Worm (Caenorhabditis elegans): Measurements from ENCODE around the gene rps-12.

The rps-12 gene

ce11 chrIII:5630350-5630749 lies 48.7 kb upstream of the rps-12 start:
- TF ChIP-seq sea-2 (GFP tag; optimal IDR thresholded peaks at IDR 0.05) (no peak), elt-3 (tag; optimal IDR thresholded peaks at IDR 0.05) (no peak), aly-2 (tag; optimal IDR thresholded peaks at IDR 0.05) (no peak), daf-12 (tag; optimal IDR thresholded peaks at IDR 0.05) (no peak), lin-39 (tag; optimal IDR thresholded peaks at IDR 0.05) (peak; percentile 23)

DNA sequence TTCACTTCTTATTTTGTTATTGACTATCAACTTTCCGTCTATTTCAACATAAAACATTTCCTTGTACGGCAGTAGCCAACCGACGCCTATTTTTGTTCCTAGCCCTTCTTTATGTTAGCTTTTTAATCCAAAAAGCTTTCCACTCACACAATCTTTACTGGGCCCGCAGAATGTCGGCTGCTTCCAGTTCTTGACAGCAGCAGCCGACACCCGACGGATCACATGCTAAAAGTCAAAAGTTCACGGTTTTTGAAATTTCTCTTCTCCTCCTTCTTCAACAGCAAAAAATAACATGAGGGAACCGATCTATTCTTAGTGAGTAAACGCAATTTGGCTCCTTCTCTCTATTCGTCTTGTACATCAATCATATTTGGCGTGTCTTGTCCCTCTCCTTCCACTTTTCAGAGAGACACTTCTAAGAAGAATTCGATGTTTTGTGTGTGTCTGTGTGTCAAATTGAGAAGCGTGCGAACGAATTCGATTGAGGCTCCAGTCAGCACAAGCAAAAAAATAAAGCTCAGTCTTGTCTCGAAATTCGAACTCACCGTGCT lies 46.6 kb upstream of the rps-12 start:
- no peak for TF ChIP-seq sea-2 (GFP tag; optimal IDR thresholded peaks at IDR 0.05)
- TF ChIP-seq snpc-4 (tag; optimal IDR thresholded peaks at IDR 0.05), result peak; percentile 94
- TF ChIP-seq nfya-1 (tag; optimal IDR thresholded peaks at IDR 0.05; ENCODE audit: insufficient read depth), result peak; percentile 35
- peak; percentile 41 for TF ChIP-seq lin-39 (tag; optimal IDR thresholded peaks at IDR 0.05)
- TF ChIP-seq fkh-10 (GFP tag; optimal IDR thresholded peaks at IDR 0.05), result peak; percentile 54
- no peak for TF ChIP-seq pqm-1 (tag; optimal IDR thresholded peaks at IDR 0.05)
- TF ChIP-seq R02D3.7 (tag; optimal IDR thresholded peaks at IDR 0.05), result no peak
- TF ChIP-seq unc-62 (GFP tag; optimal IDR thresholded peaks at IDR 0.05), result no peak

DNA sequence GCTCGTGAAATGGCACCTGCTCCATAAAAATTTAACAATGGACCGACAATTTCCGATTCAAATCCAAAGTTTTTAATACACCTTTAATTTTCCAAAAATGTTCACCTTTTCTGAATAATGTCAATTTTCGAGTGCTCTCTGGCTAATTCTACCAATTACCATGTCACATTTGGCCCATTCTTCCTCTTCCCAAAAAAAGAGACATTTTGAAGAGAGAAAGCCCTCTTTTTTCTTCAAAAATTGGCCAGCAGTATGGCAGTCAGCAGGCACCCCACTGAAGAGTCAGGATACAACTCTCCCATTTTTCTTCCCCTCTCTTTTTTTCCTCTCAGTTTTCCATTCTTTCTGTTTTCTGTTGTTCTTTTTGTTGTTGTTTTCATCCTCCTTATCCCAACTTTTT lies 44.6 kb upstream of the rps-12 start:
- TF ChIP-seq nhr-23 (tag; optimal IDR thresholded peaks at IDR 0.05) (no peak), lin-39 (tag; optimal IDR thresholded peaks at IDR 0.05) (peak; percentile 17)

DNA sequence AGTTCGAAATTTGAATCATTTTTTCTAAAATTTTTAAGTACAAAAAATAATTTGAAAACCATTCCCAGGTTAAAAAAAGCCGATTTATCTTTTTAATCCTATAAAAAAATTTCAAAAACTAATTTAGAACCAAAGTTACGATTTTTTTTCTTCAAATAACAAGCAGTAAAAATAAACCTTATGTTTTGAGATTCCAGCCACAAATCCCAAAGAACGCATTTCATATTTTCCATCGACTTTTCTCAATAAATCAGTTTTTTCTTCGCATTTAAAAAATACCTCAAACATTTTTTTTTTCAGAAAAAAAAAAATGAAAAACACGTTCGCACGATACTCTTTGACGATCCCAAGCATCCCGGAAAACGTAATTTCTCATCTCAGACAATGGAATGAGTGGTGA lies 43.9 kb upstream of the rps-12 start, which contains the start of gene ckk-1:
Gene ckk-1, plus strand, starts transcription at position 301 of the 400 bp plus-strand sequence.
- no peak for TF ChIP-seq hmg-11 (tag; optimal IDR thresholded peaks at IDR 0.05)
- no peak for TF ChIP-seq nhr-237 (tag; optimal IDR thresholded peaks at IDR 0.05)
- TF ChIP-seq nhr-11 (tag; optimal IDR thresholded peaks at IDR 0.05), result no peak
- TF ChIP-seq ZK546.5 (tag; optimal IDR thresholded peaks at IDR 0.05), result no peak
- TF ChIP-seq nhr-12 (tag; optimal IDR thresholded peaks at IDR 0.05), result no peak
- TF ChIP-seq R02D3.7 (tag; optimal IDR thresholded peaks at IDR 0.05), result no peak
- TF ChIP-seq egl-27 (tag; optimal IDR thresholded peaks at IDR 0.05), result no peak
- no peak for TF ChIP-seq lsy-12 (tag; optimal IDR thresholded peaks at IDR 0.05)
- TF ChIP-seq mml-1 (tag; optimal IDR thresholded peaks at IDR 0.05), result no peak
- TF ChIP-seq eor-1 (tag; optimal IDR thresholded peaks at IDR 0.05), result no peak
- no peak for TF ChIP-seq nfya-1 (tag; optimal IDR thresholded peaks at IDR 0.05; ENCODE audit: insufficient read depth)
- TF ChIP-seq unc-62 (GFP tag; optimal IDR thresholded peaks at IDR 0.05), result no peak

- peak; percentile 12 for TF ChIP-seq elt-2 (tag; optimal IDR thresholded peaks at IDR 0.05)
These were observed 41.7 kb upstream of the rps-12 start for ce11 chrIII:5637297-5637876.

DNA sequence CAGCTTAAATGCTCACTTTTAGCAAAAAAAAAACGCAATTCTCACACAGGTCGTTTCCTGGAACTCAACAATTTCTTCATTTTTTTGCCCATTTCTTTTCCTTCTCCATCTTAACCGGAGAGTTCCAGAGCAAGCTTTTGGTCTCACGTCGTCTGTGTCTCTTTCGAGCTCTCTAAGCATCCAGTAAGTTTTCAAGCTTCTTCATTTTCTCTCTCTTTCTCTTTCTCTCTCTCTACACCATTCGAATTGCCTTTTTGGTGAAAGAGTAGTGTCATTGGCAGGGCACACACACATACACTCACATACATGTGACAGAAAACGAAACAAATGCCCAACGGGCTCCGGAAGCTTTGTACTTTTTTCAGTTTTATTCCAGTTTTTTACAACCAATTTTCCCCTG lies 39.2 kb upstream of the rps-12 start:
- no peak for TF ChIP-seq mml-1 (tag; optimal IDR thresholded peaks at IDR 0.05)
- no peak for TF ChIP-seq nhr-25 (tag; optimal IDR thresholded peaks at IDR 0.05)
- no peak for TF ChIP-seq ceh-28 (tag; optimal IDR thresholded peaks at IDR 0.05)
- no peak for TF ChIP-seq ceh-16 (tag; optimal IDR thresholded peaks at IDR 0.05)
- TF ChIP-seq nhr-28 (tag; optimal IDR thresholded peaks at IDR 0.05), result no peak
- no peak for TF ChIP-seq elt-1 (tag; optimal IDR thresholded peaks at IDR 0.05)
- TF ChIP-seq elt-2 (tag; optimal IDR thresholded peaks at IDR 0.05), result no peak
- no peak for TF ChIP-seq ceh-9 (tag; optimal IDR thresholded peaks at IDR 0.05)
- no peak for TF ChIP-seq zag-1 (tag; optimal IDR thresholded peaks at IDR 0.05)
- peak; percentile 36 for TF ChIP-seq lin-15B (tag; optimal IDR thresholded peaks at IDR 0.05)
- TF ChIP-seq fkh-10 (GFP tag; optimal IDR thresholded peaks at IDR 0.05), result peak; percentile 70
- no peak for TF ChIP-seq aly-2 (tag; optimal IDR thresholded peaks at IDR 0.05)
- no peak for TF ChIP-seq nhr-77 (tag; optimal IDR thresholded peaks at IDR 0.05)
- no peak for TF ChIP-seq ztf-4 (tag; optimal IDR thresholded peaks at IDR 0.05)
- no peak for TF ChIP-seq pqm-1 (tag; optimal IDR thresholded peaks at IDR 0.05)
- TF ChIP-seq lin-39 (tag; optimal IDR thresholded peaks at IDR 0.05), result peak; percentile 80
- TF ChIP-seq ceh-82 (tag; optimal IDR thresholded peaks at IDR 0.05), result no peak
- peak; percentile 85 for TF ChIP-seq nfya-1 (tag; optimal IDR thresholded peaks at IDR 0.05; ENCODE audit: insufficient read depth)
- TF ChIP-seq egl-5 (tag; optimal IDR thresholded peaks at IDR 0.05), result no peak
- no peak for TF ChIP-seq nhr-12 (tag; optimal IDR thresholded peaks at IDR 0.05)
- TF ChIP-seq snpc-4 (tag; optimal IDR thresholded peaks at IDR 0.05), result peak; percentile 20
- no peak for TF ChIP-seq nhr-23 (tag; optimal IDR thresholded peaks at IDR 0.05)

Data from whole organism, L3 larva.